Fruit fly (Drosophila melanogaster): ENCODE data around the gene salt.

Gene salt

dm6 chr3R:31718168-31718565 lies 36.3 kb downstream of the salt start (continued):
- peak; percentile 46; the same call in 1 of the 2 replicates for TF ChIP-seq Adf1 (GFP tag; IDR thresholded peaks at IDR 0.05)
- peak; percentile 2 for TF ChIP-seq ewg (GFP tag; optimal IDR thresholded peaks at IDR 0.05)
- peak; percentile 16 for TF ChIP-seq CG17359 (tag; optimal IDR thresholded peaks at IDR 0.05)
- 0 out of 2 replicates have a peak, but pooled peaks have one; percentile 23 for TF ChIP-seq CG4730 (GFP tag; IDR thresholded peaks at IDR 0.05)
- TF ChIP-seq CG10979 (tag; optimal IDR thresholded peaks at IDR 0.05), result peak; percentile 31
- TF ChIP-seq Blimp-1 (GFP tag; optimal IDR thresholded peaks at IDR 0.05), result peak; percentile 28
- peak; percentile 0 for TF ChIP-seq nmo (GFP tag; optimal IDR thresholded peaks at IDR 0.05)
- peak; percentile 11; the same call in 1 of the 2 replicates for TF ChIP-seq Ptx1 (GFP tag; IDR thresholded peaks at IDR 0.05)
- peak; percentile 10 for TF ChIP-seq CoRest (tag; optimal IDR thresholded peaks at IDR 0.05)
- TF ChIP-seq NFAT (GFP tag; IDR thresholded peaks at IDR 0.05), result 0 out of 2 replicates have a peak, but pooled peaks have one; percentile 4
- TF ChIP-seq Med (GFP tag), result peak; percentile 9
- peak; percentile 15 for TF ChIP-seq CG11504 (tag; optimal IDR thresholded peaks at IDR 0.05)
- no peak for TF ChIP-seq Camta (GFP tag; optimal IDR thresholded peaks at IDR 0.05)
- TF ChIP-seq ranshi (GFP tag; IDR thresholded peaks at IDR 0.05), result peak; percentile 14; the same call in 1 of the 2 replicates
- no peak for TF ChIP-seq CG33213 (GFP tag; optimal IDR thresholded peaks at IDR 0.05)

DNA sequence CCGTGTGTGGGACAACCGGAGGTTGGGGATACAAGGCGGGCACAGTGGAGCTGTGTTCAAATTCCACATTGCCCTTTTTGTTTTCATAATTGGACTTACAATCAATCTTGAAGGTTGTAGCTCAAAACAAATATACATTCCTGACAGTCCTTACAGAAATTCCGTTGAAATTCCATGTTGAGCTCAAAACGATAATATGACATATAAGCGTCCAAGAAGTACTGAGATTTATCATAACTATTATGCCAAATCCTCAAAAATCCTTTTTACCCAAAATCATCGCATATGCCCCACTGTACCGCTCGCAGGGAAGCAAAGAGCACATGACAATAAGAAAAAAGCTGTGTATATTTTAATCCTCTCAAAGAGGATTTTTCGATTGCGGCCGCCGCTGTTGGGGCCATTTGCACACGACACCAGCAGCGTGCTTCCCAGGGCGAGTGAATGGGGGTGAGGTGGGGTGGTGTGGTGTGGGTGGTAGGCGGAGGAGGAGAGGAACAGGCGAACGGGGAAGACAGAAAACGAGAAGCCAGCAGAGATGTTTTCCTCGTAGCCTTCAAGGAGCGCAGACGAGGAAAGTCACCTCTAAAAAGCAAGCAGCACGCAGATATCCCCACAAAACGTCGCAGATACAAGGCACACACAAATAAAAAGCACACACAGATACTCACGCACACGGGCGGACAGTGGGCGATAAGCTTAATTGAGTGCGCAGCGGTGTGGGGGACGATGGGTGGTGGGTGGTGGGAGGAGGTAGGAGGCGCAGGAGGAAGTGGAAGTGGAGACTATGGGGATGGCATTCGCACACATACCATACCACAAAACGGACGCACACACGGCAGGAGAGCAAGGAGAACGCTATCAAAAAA lies 37.0 kb downstream of the salt start:
- TF ChIP-seq da (GFP tag; optimal IDR thresholded peaks at IDR 0.05), result no peak
- 0 out of 3 replicates have a peak, but pooled peaks have one; percentile 19 for TF ChIP-seq so (GFP tag; IDR thresholded peaks at IDR 0.05)
- peak; percentile 73 for TF ChIP-seq grau (tag; optimal IDR thresholded peaks at IDR 0.05)
- TF ChIP-seq CG8359 (GFP tag; optimal IDR thresholded peaks at IDR 0.05; ENCODE audit: borderline replicate concordance), result no peak
- peak; percentile 88 for TF ChIP-seq abd-A (tag; optimal IDR thresholded peaks at IDR 0.05)
- no peak; the same call in 1 of the 2 replicates for TF ChIP-seq CG7372 (GFP tag; IDR thresholded peaks at IDR 0.05)
- TF ChIP-seq pho (GFP tag; optimal IDR thresholded peaks at IDR 0.05), result peak; percentile 71
- TF ChIP-seq CG2712 (tag; optimal IDR thresholded peaks at IDR 0.05), result peak; percentile 39
- peak; percentile 18 for TF ChIP-seq Nf-YC (tag; optimal IDR thresholded peaks at IDR 0.05)
- peak; percentile 42 for TF ChIP-seq HmgZ (tag; optimal IDR thresholded peaks at IDR 0.05)
- no peak for TF ChIP-seq Dp (GFP tag; optimal IDR thresholded peaks at IDR 0.05)
- peak; percentile 70 for TF ChIP-seq CG3281 (GFP tag; optimal IDR thresholded peaks at IDR 0.05)
- peak; percentile 50 for TF ChIP-seq CG12219 (GFP tag; optimal IDR thresholded peaks at IDR 0.05)
- TF ChIP-seq Hsf (GFP tag; optimal IDR thresholded peaks at IDR 0.05), result peak; percentile 63
- TF ChIP-seq CG10366 (GFP tag; IDR thresholded peaks at IDR 0.05), result peak; percentile 51
- TF ChIP-seq CG10267 (tag; optimal IDR thresholded peaks at IDR 0.05), result peak; percentile 11
- TF ChIP-seq slp2 (GFP tag; optimal IDR thresholded peaks at IDR 0.05), result peak; percentile 1
- TF ChIP-seq Xbp1 (GFP tag; optimal IDR thresholded peaks at IDR 0.05), result peak; percentile 59
- TF ChIP-seq CG2678 (tag; optimal IDR thresholded peaks at IDR 0.05), result peak; percentile 78
- peak; percentile 30; the same call in 1 of the 2 replicates for TF ChIP-seq CG1024 (GFP tag; IDR thresholded peaks at IDR 0.05)
- no peak for TF ChIP-seq CG14860 (GFP tag; IDR thresholded peaks at IDR 0.05; ENCODE audit: partially characterized antibody)
- TF ChIP-seq CG1792 (GFP tag; optimal IDR thresholded peaks at IDR 0.05), result peak; percentile 57
- TF ChIP-seq dysf (GFP tag; IDR thresholded peaks at IDR 0.05), result peak; percentile 80; the same call in 2 of the 3 replicates
- TF ChIP-seq Hand (GFP tag; optimal IDR thresholded peaks at IDR 0.05), result peak; percentile 37
- TF ChIP-seq sug (tag; optimal IDR thresholded peaks at IDR 0.05), result peak; percentile 31
- TF ChIP-seq Fer2 (tag; optimal IDR thresholded peaks at IDR 0.05), result peak; percentile 22
- no peak for TF ChIP-seq CG31365 (tag; optimal IDR thresholded peaks at IDR 0.05)
- TF ChIP-seq slbo (GFP tag; IDR thresholded peaks at IDR 0.05), result peak; percentile 67
- peak; percentile 26 for TF ChIP-seq CG10543 (GFP tag; optimal IDR thresholded peaks at IDR 0.05)
- TF ChIP-seq CG9817 (tag; optimal IDR thresholded peaks at IDR 0.05), result peak; percentile 58
- peak; percentile 24 for TF ChIP-seq jing (GFP tag; optimal IDR thresholded peaks at IDR 0.05)
- peak; percentile 38 for TF ChIP-seq Side (GFP tag; optimal IDR thresholded peaks at IDR 0.05)

Measured in whole organism, embryonic.